Worm (Caenorhabditis elegans) whole organism, early embryonic: ENCODE results near the gene nlt-1.
A peak's percentile ranks its signal among the peaks of the same experiment; 100 is the strongest.

ENCODE experiments used
- B0310.2 ChIP-seq: sonication (generic microtip); optimal IDR thresholded peaks from 2 replicates; lab custom pipeline; 2016; ENCODE audit warnings: mild to moderate bottlenecking, missing genetic modification characterization, missing compliant biosample characterization
- F13C5.2 ChIP-seq: sonication (generic microtip); optimal IDR thresholded peaks from 2 replicates; lab custom pipeline; 2017; ENCODE audit warnings: mild to moderate bottlenecking, missing genetic modification characterization, inconsistent platforms, missing compliant biosample characterization
- aly-1 ChIP-seq: sonication (generic microtip); optimal IDR thresholded peaks from 2 replicates; lab custom pipeline; 2016; ENCODE audit warnings: missing genetic modification characterization, missing compliant biosample characterization
- ama-1 ChIP-seq: fragments of 150-350 bp; optimal IDR thresholded peaks from 2 replicates; lab custom pipeline; 2014
- ceh-13 ChIP-seq: fragments of 200-800 bp; sonication (Bioruptor generic); optimal IDR thresholded peaks from 2 replicates; lab custom pipeline; 2018; ENCODE audit warnings: mild to moderate bottlenecking, missing genetic modification characterization, missing compliant biosample characterization
- ceh-36 ChIP-seq: sonication (generic microtip); optimal IDR thresholded peaks from 2 replicates; lab custom pipeline; 2016; ENCODE audit warnings: missing genetic modification characterization, inconsistent platforms, missing compliant biosample characterization
- ets-7 ChIP-seq: sonication (generic microtip); optimal IDR thresholded peaks from 2 replicates; lab custom pipeline; 2016; ENCODE audit warnings: missing genotype, missing genetic modification characterization, missing compliant biosample characterization
- flt-1 ChIP-seq: fragments of 200-800 bp; sonication (Bioruptor generic); IDR thresholded peaks from 2 replicates; pipeline ENCODE4 v1.3.6; 2022; ENCODE audit warnings: missing genetic modification characterization, missing compliant biosample characterization
- hmbx-1 ChIP-seq: sonication (generic microtip); optimal IDR thresholded peaks from 2 replicates; lab custom pipeline; 2016; ENCODE audit warnings: mild to moderate bottlenecking, missing genetic modification characterization, missing compliant biosample characterization
- hmg-4 ChIP-seq: fragments of 200-800 bp; sonication (Bioruptor generic); optimal IDR thresholded peaks from 2 replicates; lab custom pipeline; 2018; ENCODE audit warnings: mild to moderate bottlenecking, missing genetic modification characterization, missing compliant biosample characterization
- hnd-1 ChIP-seq: sonication (generic microtip); optimal IDR thresholded peaks from 2 replicates; lab custom pipeline; 2016; ENCODE audit warnings: missing genetic modification characterization, missing compliant biosample characterization
- pes-1 ChIP-seq: fragments of 200-800 bp; sonication (Bioruptor generic); IDR thresholded peaks from 2 replicates; pipeline ENCODE4 v1.3.6; 2022; ENCODE audit warnings: missing genetic modification reagents, missing genetic modification characterization, missing compliant biosample characterization
- scrt-1 ChIP-seq: fragments of 200-800 bp; sonication (Bioruptor generic); IDR thresholded peaks from 2 replicates; pipeline ENCODE4 v1.3.6; 2022; ENCODE audit warnings: missing genetic modification characterization, missing compliant biosample characterization
- sea-1 ChIP-seq: fragments of 200-800 bp; sonication (Bioruptor generic); conservative IDR thresholded peaks from 2 replicates; pipeline ENCODE4 v1.3.6; 2022; ENCODE audit warnings: missing genetic modification characterization, missing compliant biosample characterization
- tbx-11 ChIP-seq: fragments of 200-800 bp; sonication (Bioruptor generic); IDR thresholded peaks from 2 replicates; pipeline ENCODE4 v1.3.6; 2022; ENCODE audit warnings: missing genetic modification characterization, missing compliant biosample characterization
- tbx-37 ChIP-seq: fragments of 200-800 bp; sonication (Bioruptor generic); conservative IDR thresholded peaks from 2 replicates; pipeline ENCODE4 v1.3.6; 2022; ENCODE audit warnings: missing genetic modification reagents, missing genetic modification characterization, missing compliant biosample characterization
- tra-4 ChIP-seq: sonication (generic microtip); optimal IDR thresholded peaks from 2 replicates; lab custom pipeline; 2017; ENCODE audit warnings: missing genetic modification characterization, missing compliant biosample characterization

Gene nlt-1

DNA sequence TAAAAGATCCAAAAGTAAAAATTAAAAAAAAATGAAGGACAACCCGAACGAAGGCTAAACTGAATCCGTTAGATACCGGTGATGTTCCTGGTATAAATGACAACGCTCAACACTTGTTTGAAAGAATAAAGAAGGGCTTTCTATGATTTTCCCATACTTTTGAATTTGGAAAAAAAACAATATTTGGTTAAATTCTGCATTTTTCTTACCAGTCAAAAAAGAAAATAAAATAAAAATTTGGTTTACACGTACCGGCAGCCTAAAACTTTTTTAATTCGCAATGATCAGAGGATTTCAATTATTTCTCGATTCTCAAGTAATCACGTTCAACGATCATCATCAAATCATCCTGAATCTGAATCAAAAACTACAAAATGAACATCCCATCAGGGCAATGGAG lies 604 bp upstream of the nlt-1 start, which contains the start of gene ZK892.3:
TSS of gene ZK892.3 (plus strand) at position 301 of the 400 bp plus-strand sequence.
- TF ChIP-seq flt-1 (GFP tag; lab: Robert Waterston, UW), result no peak
- no peak for TF ChIP-seq ceh-13 (GFP tag; lab: Kevin White, UChicago)
- TF ChIP-seq ceh-36, result no peak
- TF ChIP-seq ama-1 (lab: Kevin White, UChicago), result no peak
- no peak for TF ChIP-seq sea-1 (GFP tag; lab: Robert Waterston, UW)
- no peak for TF ChIP-seq tbx-11 (GFP tag; lab: Robert Waterston, UW)
- no peak for TF ChIP-seq tbx-37 (GFP tag; lab: Robert Waterston, UW)
- no peak for TF ChIP-seq scrt-1
- TF ChIP-seq tra-4, result no peak
- no peak for TF ChIP-seq hmbx-1
- TF ChIP-seq hmg-4 (GFP tag; lab: Kevin White, UChicago), result no peak
- TF ChIP-seq B0310.2, result no peak
- no peak for TF ChIP-seq pes-1 (GFP tag; lab: Robert Waterston, UW)
- TF ChIP-seq F13C5.2 (tag; lab: Kevin White, UChicago), result no peak
- TF ChIP-seq ets-7 (tag; lab: Kevin White, UChicago), result no peak
- TF ChIP-seq aly-1, result no peak
- TF ChIP-seq hnd-1 (tag; lab: Kevin White, UChicago), result no peak

DNA sequence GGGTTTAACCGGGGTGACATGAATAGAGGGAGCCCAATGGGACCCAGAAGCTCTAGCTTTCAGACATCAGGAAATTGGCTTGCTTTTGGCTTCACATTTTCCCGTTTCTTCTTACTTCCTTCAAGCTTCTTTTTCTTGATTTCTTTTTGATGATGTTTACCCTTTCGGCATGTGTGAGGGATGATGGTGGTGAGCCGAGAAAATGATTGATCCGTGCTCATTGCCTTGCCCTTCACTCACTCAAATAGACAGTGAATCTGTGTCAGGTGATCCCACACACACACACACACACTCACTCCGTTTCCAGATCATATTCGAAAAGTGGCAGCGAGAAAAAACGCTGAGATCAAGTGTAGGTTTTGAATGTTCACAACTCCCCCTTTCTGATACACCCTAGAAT lies 6.3 kb downstream of the nlt-1 start:
- TF ChIP-seq hnd-1 (tag; lab: Kevin White, UChicago), result no peak
- TF ChIP-seq sea-1 (GFP tag; lab: Robert Waterston, UW), result no peak
- TF ChIP-seq tbx-11 (GFP tag; lab: Robert Waterston, UW), result no peak
- no peak for TF ChIP-seq pes-1 (GFP tag; lab: Robert Waterston, UW)

DNA sequence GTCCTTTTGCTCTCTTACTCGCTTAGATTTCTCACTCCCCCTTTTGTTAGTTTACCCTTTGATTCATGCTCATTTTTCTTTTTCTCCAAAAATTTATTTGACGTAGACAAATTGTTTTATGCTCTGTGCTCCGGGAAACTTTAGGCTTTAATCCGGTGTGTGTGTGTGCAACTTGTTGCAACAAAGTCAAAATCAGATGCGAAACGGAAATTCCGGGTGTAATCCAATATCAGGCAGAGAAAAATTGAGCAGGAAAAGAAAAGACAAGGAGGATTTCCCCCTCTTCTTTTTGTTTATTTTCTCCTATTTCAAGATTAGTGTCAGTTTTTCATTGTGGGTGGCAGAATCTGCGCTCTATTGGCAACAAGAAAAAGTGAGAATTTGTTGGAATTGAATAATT lies 8.5 kb downstream of the nlt-1 start:
- TF ChIP-seq flt-1 (GFP tag; lab: Robert Waterston, UW), result no peak

DNA sequence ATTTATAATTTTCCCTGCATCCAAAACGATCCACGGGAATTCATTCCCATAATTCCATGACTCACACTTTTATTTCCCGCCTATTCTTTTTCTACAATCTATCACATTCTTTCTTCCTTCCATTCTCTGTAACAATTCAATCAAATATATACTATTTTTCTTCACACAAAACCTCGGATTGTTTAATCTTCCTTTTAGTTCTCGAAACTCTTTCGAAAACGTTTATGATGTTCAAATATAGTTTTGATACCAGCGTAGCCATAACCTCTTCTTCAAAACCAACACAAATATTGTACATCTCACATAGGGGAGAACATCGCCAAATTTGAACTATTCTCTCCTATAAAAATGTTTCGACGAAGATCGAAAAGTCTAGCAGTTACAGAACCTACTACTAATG lies 10.1 kb downstream of the nlt-1 start, which contains the start of gene lec-3:
TSS of gene lec-3 (plus strand) at position 301 of the 400 bp plus-strand sequence.
- TF ChIP-seq scrt-1, result no peak
- TF ChIP-seq hmbx-1, result no peak
- TF ChIP-seq flt-1 (GFP tag; lab: Robert Waterston, UW), result no peak
- no peak for TF ChIP-seq pes-1 (GFP tag; lab: Robert Waterston, UW)
- no peak for TF ChIP-seq tbx-37 (GFP tag; lab: Robert Waterston, UW)
- TF ChIP-seq aly-1, result no peak
- no peak for TF ChIP-seq tra-4
- no peak for TF ChIP-seq ama-1 (lab: Kevin White, UChicago)

DNA sequence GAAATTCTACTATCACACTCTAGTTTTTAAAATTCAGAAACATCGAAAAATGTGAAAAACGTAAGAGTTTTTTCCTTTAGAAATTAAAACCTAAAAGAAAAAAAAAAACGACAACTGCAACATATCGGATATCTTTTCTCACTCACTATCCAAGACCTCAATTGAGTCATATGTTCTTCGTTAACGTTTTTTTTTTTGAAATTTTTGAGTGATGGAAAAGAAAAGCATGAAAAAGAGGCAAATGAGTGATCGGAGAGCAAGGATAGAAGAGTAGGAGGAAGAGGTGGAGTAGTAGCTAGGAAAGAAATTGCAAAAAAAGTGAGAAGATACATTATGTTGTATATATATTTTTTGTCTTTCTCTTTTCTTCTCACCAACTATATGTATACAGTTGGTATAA lies 11.4 kb downstream of the nlt-1 start:
- TF ChIP-seq hnd-1 (tag; lab: Kevin White, UChicago) (no peak), ceh-13 (GFP tag; lab: Kevin White, UChicago) (no peak), F13C5.2 (tag; lab: Kevin White, UChicago) (no peak)

- TF ChIP-seq tbx-11 (GFP tag; lab: Robert Waterston, UW), result no peak
- no peak for TF ChIP-seq ceh-13 (GFP tag; lab: Kevin White, UChicago)
- no peak for TF ChIP-seq F13C5.2 (tag; lab: Kevin White, UChicago)
- no peak for TF ChIP-seq ama-1 (lab: Kevin White, UChicago)
- no peak for TF ChIP-seq flt-1 (GFP tag; lab: Robert Waterston, UW)
- TF ChIP-seq ceh-36, result no peak
- TF ChIP-seq tra-4, result no peak
- no peak for TF ChIP-seq hmbx-1
- TF ChIP-seq B0310.2, result no peak
- TF ChIP-seq scrt-1, result no peak
- no peak for TF ChIP-seq ets-7 (tag; lab: Kevin White, UChicago)
Observed at ce11 chrII:9988620-9989019, 12.3 kb downstream of the nlt-1 start.

DNA sequence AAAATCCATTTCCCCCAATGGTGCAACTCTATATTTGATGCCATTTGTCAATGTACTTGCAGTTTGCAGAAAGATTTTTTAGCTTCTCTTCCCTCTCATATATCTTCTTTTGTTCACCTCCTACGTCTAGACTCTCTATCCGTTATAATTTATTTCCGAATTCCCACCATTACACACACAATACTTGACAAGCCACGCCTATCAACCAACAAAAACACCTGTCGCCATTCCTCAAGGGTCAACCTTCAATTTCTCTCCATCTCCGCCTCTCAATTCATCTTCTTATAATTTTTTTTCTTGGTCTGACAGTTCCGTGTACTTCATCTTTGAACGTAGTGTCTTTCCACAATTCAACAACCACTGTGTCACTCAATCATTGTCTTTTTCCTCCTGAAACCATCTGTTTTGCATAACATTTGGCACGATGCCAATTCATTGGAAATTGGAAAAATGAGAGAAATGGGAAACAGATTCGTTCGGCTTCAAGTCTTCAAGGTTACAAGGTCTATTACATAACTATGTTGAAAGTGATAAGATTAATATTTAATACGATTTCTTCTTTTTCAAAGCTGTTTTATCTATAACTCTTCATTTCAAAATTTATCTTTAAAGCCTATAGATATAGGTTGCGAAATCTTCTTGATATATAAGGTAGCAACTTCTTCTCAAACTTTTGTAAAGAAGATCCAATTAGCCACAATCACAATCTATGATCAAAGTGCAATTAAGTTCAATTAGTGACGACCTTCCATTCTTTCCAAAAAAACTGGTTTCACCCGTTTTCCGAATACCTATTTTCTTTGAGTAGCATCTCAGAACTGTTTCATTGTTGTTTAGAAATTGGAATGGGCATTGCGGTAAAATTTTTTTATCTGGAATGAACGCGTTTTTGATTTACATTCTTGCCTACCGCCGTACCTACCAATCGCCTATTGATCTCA lies 14.0 kb downstream of the nlt-1 start:
- TF ChIP-seq ceh-13 (GFP tag; lab: Kevin White, UChicago) (no peak), F13C5.2 (tag; lab: Kevin White, UChicago) (no peak), hnd-1 (tag; lab: Kevin White, UChicago) (no peak), tbx-11 (GFP tag; lab: Robert Waterston, UW) (no peak), pes-1 (GFP tag; lab: Robert Waterston, UW) (no peak), ama-1 (lab: Kevin White, UChicago) (no peak), B0310.2 (no peak), ets-7 (tag; lab: Kevin White, UChicago) (no peak), sea-1 (GFP tag; lab: Robert Waterston, UW) (no peak), hmbx-1 (no peak), tra-4 (no peak), hmg-4 (GFP tag; lab: Kevin White, UChicago) (no peak), tbx-37 (GFP tag; lab: Robert Waterston, UW) (no peak), flt-1 (GFP tag; lab: Robert Waterston, UW) (no peak), aly-1 (no peak), scrt-1 (no peak), ceh-36 (no peak)

- TF ChIP-seq scrt-1 (no peak), hmbx-1 (no peak), tra-4 (no peak), ceh-36 (no peak), tbx-37 (GFP tag; lab: Robert Waterston, UW) (no peak), B0310.2 (no peak), hnd-1 (tag; lab: Kevin White, UChicago) (no peak), hmg-4 (GFP tag; lab: Kevin White, UChicago) (peak; percentile 47), tbx-11 (GFP tag; lab: Robert Waterston, UW) (no peak), F13C5.2 (tag; lab: Kevin White, UChicago) (peak; percentile 49), pes-1 (GFP tag; lab: Robert Waterston, UW) (no peak), flt-1 (GFP tag; lab: Robert Waterston, UW) (no peak), ceh-13 (GFP tag; lab: Kevin White, UChicago) (no peak), aly-1 (no peak)
Observed at ce11 chrII:9984866-9985336, 16.0 kb downstream of the nlt-1 start.
